Fruit fly (Drosophila melanogaster) whole organism, embryonic: ENCODE data around the gene CG32811.

Experiments
- ATbp ChIP-seq: fragments of 200-800 bp; sonication (Bioruptor generic); optimal IDR thresholded peaks from 2 replicates; lab custom pipeline; 2017; ENCODE audit warnings: missing biosample characterization, mild to moderate bottlenecking, missing genetic modification characterization, missing genetic modification reagents
- Atf6 ChIP-seq: fragments of 200-800 bp; sonication (Bioruptor generic); IDR thresholded peaks from 2 replicates; pipeline ENCODE4 v1.3.6; 2022; ENCODE audit warnings: missing biosample characterization, missing genetic modification characterization
- Blimp-1 ChIP-seq: fragments of 200-800 bp; sonication (Bioruptor generic); optimal IDR thresholded peaks from 3 replicates; lab custom pipeline; 2018; ENCODE audit warnings: missing biosample characterization, missing genetic modification characterization, mild to moderate bottlenecking, moderate library complexity, missing genetic modification reagents
- CG10366 ChIP-seq: fragments of 200-800 bp; sonication (Bioruptor generic); IDR thresholded peaks from 2 replicates; pipeline ENCODE4 v1.3.6; 2022; ENCODE audit warnings: missing biosample characterization, missing genetic modification characterization
- CG10543 ChIP-seq: fragments of 200-800 bp; sonication (Bioruptor generic); optimal IDR thresholded peaks from 3 replicates; lab custom pipeline; 2017; ENCODE audit warnings: missing biosample characterization, mild to moderate bottlenecking, missing genetic modification characterization, moderate library complexity
- CG10654 ChIP-seq: fragments of 200-800 bp; sonication (Bioruptor generic); optimal IDR thresholded peaks from 2 replicates; lab custom pipeline; 2016; ENCODE audit warnings: missing biosample characterization, missing genetic modification characterization
- CG11398 ChIP-seq: fragments of 200-800 bp; sonication (Bioruptor generic); optimal IDR thresholded peaks from 2 replicates; lab custom pipeline; 2016; ENCODE audit warnings: missing biosample characterization, missing genetic modification characterization
- CG1233 ChIP-seq: fragments of 200-800 bp; sonication (Bioruptor generic); optimal IDR thresholded peaks from 4 replicates; lab custom pipeline; 2018; ENCODE audit warnings: missing biosample characterization, mild to moderate bottlenecking, missing genetic modification characterization
- CG14050 ChIP-seq: fragments of 200-800 bp; sonication (Bioruptor generic); IDR thresholded peaks from 3 replicates; pipeline ENCODE4 v1.3.6; 2022; ENCODE audit warnings: missing biosample characterization, missing genetic modification characterization
- CG15269 ChIP-seq: fragments of 200-800 bp; sonication (Bioruptor generic); optimal IDR thresholded peaks from 2 replicates; lab custom pipeline; 2018; ENCODE audit warnings: missing biosample characterization, mild to moderate bottlenecking, missing genetic modification characterization, moderate library complexity
- CG1603 ChIP-seq: fragments of 200-800 bp; sonication (Bioruptor generic); optimal IDR thresholded peaks from 2 replicates; lab custom pipeline; 2019; ENCODE audit warnings: missing biosample characterization, mild to moderate bottlenecking, missing genetic modification characterization, moderate library complexity
- CG17802 ChIP-seq: fragments of 200-800 bp; sonication (Bioruptor generic); optimal IDR thresholded peaks from 2 replicates; lab custom pipeline; 2018; ENCODE audit warnings: missing biosample characterization, mild to moderate bottlenecking, missing genetic modification characterization, moderate library complexity
- CG17829 ChIP-seq: fragments of 200-800 bp; optimal IDR thresholded peaks from 2 replicates; lab custom pipeline; 2019; ENCODE audit warnings: missing biosample characterization, mild to moderate bottlenecking, missing genetic modification characterization, moderate library complexity
- CG2120 ChIP-seq: fragments of 200-800 bp; sonication (Bioruptor generic); optimal IDR thresholded peaks from 3 replicates; lab custom pipeline; 2016; ENCODE audit warnings: missing biosample characterization, missing genetic modification characterization
- CG31441 ChIP-seq: fragments of 200-800 bp; sonication (Bioruptor generic); IDR thresholded peaks from 2 replicates; pipeline ENCODE4 v1.3.6; 2022; ENCODE audit warnings: missing biosample characterization, missing genetic modification characterization
- CG3163 ChIP-seq: fragments of 200-800 bp; sonication (Bioruptor generic); optimal IDR thresholded peaks from 3 replicates; lab custom pipeline; 2016; ENCODE audit warnings: missing biosample characterization, missing genetic modification characterization
- CG3847 ChIP-seq: fragments of 200-800 bp; sonication (Bioruptor generic); IDR thresholded peaks from 2 replicates; pipeline ENCODE4 v1.3.6; 2022; ENCODE audit warnings: missing biosample characterization, missing genetic modification characterization
- CG6765 ChIP-seq: fragments of 200-800 bp; sonication (Bioruptor generic); optimal IDR thresholded peaks from 3 replicates; lab custom pipeline; 2017; ENCODE audit warnings: missing biosample characterization, mild to moderate bottlenecking, missing genetic modification characterization
- CG7963 ChIP-seq: fragments of 200-800 bp; sonication (Bioruptor generic); IDR thresholded peaks from 3 replicates; pipeline ENCODE4 v1.3.6; 2022; ENCODE audit warnings: missing biosample characterization, missing genetic modification characterization; ENCODE audit not compliant: partially characterized antibody
- CG8924 ChIP-seq: fragments of 200-800 bp; optimal IDR thresholded peaks from 3 replicates; lab custom pipeline; 2019; ENCODE audit warnings: missing biosample characterization, mild to moderate bottlenecking, missing genetic modification characterization, moderate library complexity
- Dp ChIP-seq: fragments of 200-800 bp; sonication (Bioruptor generic); optimal IDR thresholded peaks from 2 replicates; lab custom pipeline; 2018; ENCODE audit warnings: missing biosample characterization, mild to moderate bottlenecking, missing genetic modification characterization, moderate library complexity
- Elba2 ChIP-seq: fragments of 200-800 bp; sonication (Bioruptor generic); optimal IDR thresholded peaks from 3 replicates; lab custom pipeline; 2016; ENCODE audit warnings: missing biosample characterization, missing genetic modification characterization
- GATAe ChIP-seq: fragments of 200-800 bp; sonication (Bioruptor generic); conservative IDR thresholded peaks from 2 replicates; pipeline ENCODE4 v1.3.6; 2022; ENCODE audit warnings: missing biosample characterization, missing genetic modification characterization
- H2.0 ChIP-seq: fragments of 200-800 bp; sonication (Bioruptor generic); IDR thresholded peaks from 2 replicates; pipeline ENCODE4 v1.3.6; 2022; ENCODE audit warnings: missing biosample characterization, missing genetic modification characterization
- HLH54F ChIP-seq: fragments of 200-800 bp; sonication (Bioruptor generic); optimal IDR thresholded peaks from 3 replicates; lab custom pipeline; 2016; ENCODE audit warnings: missing biosample characterization, missing genetic modification characterization
- Hmr ChIP-seq: fragments of 200-800 bp; sonication (Bioruptor generic); optimal IDR thresholded peaks from 3 replicates; lab custom pipeline; 2017; ENCODE audit warnings: mild to moderate bottlenecking, missing biosample characterization, missing genetic modification reagents, missing genetic modification characterization
- Hsf ChIP-seq: fragments of 200-800 bp; sonication (Bioruptor generic); optimal IDR thresholded peaks from 3 replicates; lab custom pipeline; 2016; ENCODE audit warnings: missing biosample characterization, missing genetic modification characterization
- MBD-R2 ChIP-seq: fragments of 200-800 bp; sonication (Bioruptor generic); IDR thresholded peaks from 2 replicates; pipeline ENCODE4 v1.3.6; 2022; ENCODE audit warnings: missing biosample characterization, missing genetic modification characterization
- Mad ChIP-seq: fragments of 200-800 bp; sonication (Bioruptor generic); optimal IDR thresholded peaks from 2 replicates; lab custom pipeline; 2016; ENCODE audit warnings: missing biosample characterization, missing genetic modification characterization
- Med ChIP-seq: fragments of 200-800 bp; sonication (Bioruptor generic); peaks from one replicate; lab custom pipeline; 2016; ENCODE audit warnings: missing biosample characterization, missing genetic modification characterization, mild to moderate bottlenecking, inconsistent platforms, moderate library complexity
- NfI ChIP-seq: fragments of 200-800 bp; sonication (Bioruptor generic); optimal IDR thresholded peaks from 3 replicates; lab custom pipeline; 2018; ENCODE audit warnings: missing biosample characterization, mild to moderate bottlenecking, missing genetic modification characterization, moderate library complexity
- Rfx ChIP-seq: fragments of 200-800 bp; sonication (Bioruptor generic); IDR thresholded peaks from 2 replicates; pipeline ENCODE4 v1.3.6; 2022; ENCODE audit warnings: missing biosample characterization, missing genetic modification characterization
- Sox102F ChIP-seq: fragments of 200-800 bp; sonication (Bioruptor generic); optimal IDR thresholded peaks from 2 replicates; lab custom pipeline; 2018; ENCODE audit warnings: missing biosample characterization, mild to moderate bottlenecking, missing genetic modification characterization, moderate library complexity
- Trl ChIP-seq, 3 experiments: fragments of >200 bp in 2 of 3; fragments of 200-800 bp in 1 of 3; sonication (Bioruptor generic) in 1 of 3; optimal IDR thresholded peaks; 2 replicates in 1 of 3; 3 replicates in 2 of 3; lab custom pipeline; 2016 to 2017; ENCODE audit warnings: missing biosample characterization in 1 of 3, missing genetic modification characterization in 1 of 3
- YL-1 ChIP-seq: fragments of 200-800 bp; sonication (Bioruptor generic); optimal IDR thresholded peaks from 3 replicates; lab custom pipeline; 2017; ENCODE audit warnings: missing biosample characterization, mild to moderate bottlenecking, missing genetic modification characterization
- br ChIP-seq: fragments of >200 bp; optimal IDR thresholded peaks from 2 replicates; lab custom pipeline; 2017
- bsh ChIP-seq, 2 experiments: fragments of 200-800 bp; sonication (Bioruptor generic); optimal IDR thresholded peaks; 2 replicates each; lab custom pipeline; 2017 to 2018; ENCODE audit warnings: mild to moderate bottlenecking in 2 of 2, missing biosample characterization in 2 of 2, missing genetic modification characterization in 2 of 2, moderate library complexity in 1 of 2
- chinmo ChIP-seq: fragments of 200-800 bp; sonication (Bioruptor generic); IDR thresholded peaks from 4 replicates; pipeline ENCODE4 v1.3.6; 2022; ENCODE audit warnings: missing biosample characterization, missing genetic modification characterization; ENCODE audit not compliant: partially characterized antibody
- hkb ChIP-seq, 2 experiments: fragments of 200-800 bp in 1 of 2; fragments of >200 bp in 1 of 2; sonication (Bioruptor generic) in 1 of 2; IDR thresholded peaks in 1 of 2; optimal IDR thresholded peaks in 1 of 2; 2 replicates each; pipeline versions ENCODE4 v1.3.6 to Lab custom; 2017 to 2022; ENCODE audit warnings: missing biosample characterization in 1 of 2, missing genetic modification characterization in 1 of 2
- ken ChIP-seq: fragments of 200-800 bp; sonication (Bioruptor generic); IDR thresholded peaks from 3 replicates; pipeline ENCODE4 v1.3.6; 2022; ENCODE audit warnings: missing biosample characterization, missing genetic modification characterization
- klu ChIP-seq: fragments of 200-800 bp; sonication (Bioruptor generic); IDR thresholded peaks from 2 replicates; pipeline ENCODE4 v1.3.6; 2022; ENCODE audit warnings: missing biosample characterization, missing genetic modification characterization
- lola ChIP-seq, 3 experiments: fragments of >200 bp in 2 of 3; fragments of 200-800 bp in 1 of 3; sonication (Bioruptor generic) in 1 of 3; optimal IDR thresholded peaks; 2 replicates each; lab custom pipeline; 2017 to 2019; ENCODE audit warnings: missing biosample characterization in 3 of 3, missing genetic modification characterization in 3 of 3, mild to moderate bottlenecking in 1 of 3, moderate library complexity in 1 of 3
- nom ChIP-seq: fragments of 200-800 bp; sonication (Bioruptor generic); optimal IDR thresholded peaks from 2 replicates; lab custom pipeline; 2017; ENCODE audit warnings: missing biosample characterization, missing genetic modification characterization, mild to moderate bottlenecking, moderate library complexity, missing genetic modification reagents
- prd ChIP-seq, 3 experiments: fragments of >200 bp in 2 of 3; fragments of 200-800 bp in 1 of 3; sonication (Bioruptor generic) in 1 of 3; optimal IDR thresholded peaks in 2 of 3; IDR thresholded peaks in 1 of 3; 2 replicates in 2 of 3; 3 replicates in 1 of 3; pipeline versions ENCODE4 v1.3.6 to Lab custom; 2017 to 2022; ENCODE audit warnings: missing biosample characterization in 1 of 3, missing genetic modification characterization in 1 of 3
- ro ChIP-seq: fragments of 200-800 bp; sonication (Bioruptor generic); IDR thresholded peaks from 2 replicates; pipeline ENCODE4 v1.3.6; 2022; ENCODE audit warnings: missing biosample characterization, missing genetic modification characterization
- schlank ChIP-seq: fragments of 200-800 bp; sonication (Bioruptor generic); optimal IDR thresholded peaks from 2 replicates; lab custom pipeline; 2018; ENCODE audit warnings: missing biosample characterization, mild to moderate bottlenecking, missing genetic modification characterization
- sqz ChIP-seq: fragments of 200-800 bp; sonication (Bioruptor generic); optimal IDR thresholded peaks from 3 replicates; lab custom pipeline; 2018; ENCODE audit warnings: missing biosample characterization, mild to moderate bottlenecking, missing genetic modification characterization
- stwl ChIP-seq: fragments of 200-800 bp; sonication (Bioruptor generic); optimal IDR thresholded peaks from 3 replicates; lab custom pipeline; 2018; ENCODE audit warnings: missing biosample characterization, mild to moderate bottlenecking, missing genetic modification characterization, moderate library complexity
- tgo ChIP-seq: fragments of 200-800 bp; sonication (Bioruptor generic); IDR thresholded peaks from 3 replicates; pipeline ENCODE4 v1.3.6; 2022; ENCODE audit warnings: missing biosample characterization, missing genetic modification characterization

Gene CG32811

dm6 chrX:1270655-1271054 lies 27.5 kb downstream of the CG32811 start (continued):
- no peak for TF ChIP-seq GATAe
- TF ChIP-seq schlank (tag; lab: Kevin White, UChicago), result peak; percentile 9
- peak; percentile 11 for TF ChIP-seq sqz
- TF ChIP-seq CG2120 (GFP tag; lab: Kevin White, UChicago), result peak; percentile 69
- peak; percentile 54 for TF ChIP-seq Atf6 (GFP tag; lab: Robert Waterston, UW)
- no peak for TF ChIP-seq chinmo
- TF ChIP-seq Sox102F, result peak; percentile 13
- TF ChIP-seq Dp (GFP tag; lab: Kevin White, UChicago), result no peak
- no peak for TF ChIP-seq Trl (optimal IDR thresholded peaks at IDR 0.05; lab: Kevin White, UChicago)
- peak; percentile 12 for TF ChIP-seq Trl (GFP tag; optimal IDR thresholded peaks at IDR 0.05; lab: Kevin White, UChicago)
- TF ChIP-seq CG8924 (tag; lab: Kevin White, UChicago), result peak; percentile 16
- TF ChIP-seq ken (GFP tag; lab: Robert Waterston, UW), result 0 out of 3 replicates have a peak, but pooled peaks have one; percentile 4
- peak; percentile 52 for TF ChIP-seq CG3847
- TF ChIP-seq CG14050, result no peak; the same call in 2 of the 3 replicates
- TF ChIP-seq CG10543, result peak; percentile 8
- TF ChIP-seq ATbp (GFP tag; lab: Kevin White, UChicago), result peak; percentile 31
- TF ChIP-seq NfI, result peak; percentile 58
- no peak for TF ChIP-seq Elba2
- no peak for TF ChIP-seq hkb (optimal IDR thresholded peaks at IDR 0.05; lab: Kevin White, UChicago)
- TF ChIP-seq hkb (GFP tag; IDR thresholded peaks at IDR 0.05; lab: Robert Waterston, UW), result peak; percentile 17; the same call in 1 of the 2 replicates
- TF ChIP-seq prd (optimal IDR thresholded peaks at IDR 0.05; lab: Kevin White, UChicago), result no peak
- TF ChIP-seq prd (GFP tag; IDR thresholded peaks at IDR 0.05; lab: Robert Waterston, UW), result peak; percentile 50; the same call in 2 of the 3 replicates
- no peak for TF ChIP-seq nom
- TF ChIP-seq br (lab: Kevin White, UChicago), result no peak
- TF ChIP-seq CG1233 (GFP tag; lab: Kevin White, UChicago), result peak; percentile 58
- no peak for TF ChIP-seq tgo (GFP tag; lab: Robert Waterston, UW)
- no peak for TF ChIP-seq CG7963 (GFP tag; lab: Robert Waterston, UW)
- TF ChIP-seq Rfx (GFP tag; lab: Robert Waterston, UW), result peak; percentile 62
- TF ChIP-seq Mad (GFP tag; lab: Kevin White, UChicago), result no peak
- peak; percentile 88 for TF ChIP-seq Med (GFP tag; lab: Kevin White, UChicago)
- no peak for TF ChIP-seq YL-1 (GFP tag; lab: Kevin White, UChicago)
- peak; percentile 37 for TF ChIP-seq H2.0 (GFP tag; lab: Robert Waterston, UW)
- TF ChIP-seq Hsf (GFP tag; lab: Kevin White, UChicago), result peak; percentile 20
- TF ChIP-seq CG17829 (tag; lab: Kevin White, UChicago), result peak; percentile 9
- peak; percentile 67 for TF ChIP-seq CG15269 (tag; lab: Kevin White, UChicago)
- TF ChIP-seq ro, result no peak
- no peak for TF ChIP-seq CG10654 (GFP tag; lab: Kevin White, UChicago)
- TF ChIP-seq lola (GFP tag; optimal IDR thresholded peaks at IDR 0.05; lab: Kevin White, UChicago), result peak in 1 of 3 experiments; percentile 15
- no peak for TF ChIP-seq CG10366 (GFP tag; lab: Robert Waterston, UW)
- TF ChIP-seq CG6765 (GFP tag; lab: Kevin White, UChicago), result peak; percentile 43
- peak; percentile 71 for TF ChIP-seq stwl (tag; lab: Kevin White, UChicago)
- TF ChIP-seq MBD-R2 (GFP tag; lab: Robert Waterston, UW), result peak; percentile 17; the same call in 1 of the 2 replicates
- TF ChIP-seq CG17802, result peak; percentile 10
- no peak for TF ChIP-seq CG11398 (GFP tag; lab: Kevin White, UChicago)
- TF ChIP-seq Blimp-1 (GFP tag; lab: Kevin White, UChicago), result peak; percentile 24
- TF ChIP-seq Hmr (GFP tag; lab: Kevin White, UChicago), result peak; percentile 61
- peak; percentile 57 for TF ChIP-seq CG31441 (GFP tag; lab: Robert Waterston, UW)
- TF ChIP-seq HLH54F (GFP tag; lab: Kevin White, UChicago), result peak; percentile 9
- peak in 1 of 2 experiments; percentile 44 for TF ChIP-seq bsh (GFP tag; optimal IDR thresholded peaks at IDR 0.05; lab: Kevin White, UChicago)
- TF ChIP-seq CG3163, result no peak
- TF ChIP-seq CG1603 (tag; lab: Kevin White, UChicago), result peak; percentile 26
- no peak for TF ChIP-seq klu
